Worm (Caenorhabditis elegans) whole organism, early embryonic: ENCODE measurements around the gene F38B6.3.

Source experiments
- F13C5.2 ChIP-seq: sonication (generic microtip); optimal IDR thresholded peaks from 2 replicates; lab custom pipeline; 2017; ENCODE audit warnings: mild to moderate bottlenecking, missing genetic modification characterization, inconsistent platforms, missing compliant biosample characterization
- aly-1 ChIP-seq: sonication (generic microtip); optimal IDR thresholded peaks from 2 replicates; lab custom pipeline; 2016; ENCODE audit warnings: missing genetic modification characterization, missing compliant biosample characterization
- ama-1 ChIP-seq: fragments of 150-350 bp; optimal IDR thresholded peaks from 2 replicates; lab custom pipeline; 2014
- ceh-13 ChIP-seq: fragments of 200-800 bp; sonication (Bioruptor generic); optimal IDR thresholded peaks from 2 replicates; lab custom pipeline; 2018; ENCODE audit warnings: mild to moderate bottlenecking, missing genetic modification characterization, missing compliant biosample characterization
- flt-1 ChIP-seq: fragments of 200-800 bp; sonication (Bioruptor generic); IDR thresholded peaks from 2 replicates; pipeline ENCODE4 v1.3.6; 2022; ENCODE audit warnings: missing genetic modification characterization, missing compliant biosample characterization
- hmbx-1 ChIP-seq: sonication (generic microtip); optimal IDR thresholded peaks from 2 replicates; lab custom pipeline; 2016; ENCODE audit warnings: mild to moderate bottlenecking, missing genetic modification characterization, missing compliant biosample characterization
- hnd-1 ChIP-seq: sonication (generic microtip); optimal IDR thresholded peaks from 2 replicates; lab custom pipeline; 2016; ENCODE audit warnings: missing genetic modification characterization, missing compliant biosample characterization
- tbx-11 ChIP-seq: fragments of 200-800 bp; sonication (Bioruptor generic); IDR thresholded peaks from 2 replicates; pipeline ENCODE4 v1.3.6; 2022; ENCODE audit warnings: missing genetic modification characterization, missing compliant biosample characterization
- tbx-37 ChIP-seq: fragments of 200-800 bp; sonication (Bioruptor generic); conservative IDR thresholded peaks from 2 replicates; pipeline ENCODE4 v1.3.6; 2022; ENCODE audit warnings: missing genetic modification reagents, missing genetic modification characterization, missing compliant biosample characterization

ce11 chrX:6725260-6725718, 31.9 kb downstream of the F38B6.3 start, which contains the start of gene slc-25A10:
- TF ChIP-seq flt-1 (no peak), hmbx-1 (tag; lab: Kevin White, UChicago) (no peak), ama-1 (lab: Kevin White, UChicago) (no peak), F13C5.2 (tag; lab: Kevin White, UChicago) (no peak), ceh-13 (GFP tag; lab: Kevin White, UChicago) (no peak), tbx-37 (GFP tag; lab: Robert Waterston, UW) (no peak), tbx-11 (GFP tag; lab: Robert Waterston, UW) (no peak), hnd-1 (tag; lab: Kevin White, UChicago) (no peak), aly-1 (tag; lab: Kevin White, UChicago) (no peak)
